Fruit fly (Drosophila melanogaster) whole organism, embryonic: ENCODE results near the gene Xport-B.

Experiments used
- Ada2b ChIP-seq: fragments of 200-800 bp; sonication (Bioruptor generic); IDR thresholded peaks from 2 replicates; pipeline ENCODE4 v1.3.6; 2022; ENCODE audit warnings: missing biosample characterization, missing genetic modification characterization
- CG10431 ChIP-seq: fragments of 200-800 bp; sonication (Bioruptor generic); optimal IDR thresholded peaks from 3 replicates; lab custom pipeline; 2018; ENCODE audit warnings: missing biosample characterization, mild to moderate bottlenecking, missing genetic modification characterization
- CG10959 ChIP-seq: fragments of 200-800 bp; sonication (Bioruptor generic); IDR thresholded peaks from 2 replicates; pipeline ENCODE4 v1.3.6; 2022; ENCODE audit warnings: missing biosample characterization, missing genetic modification characterization
- CG11247 ChIP-seq: fragments of 200-800 bp; sonication (Bioruptor generic); IDR thresholded peaks from 2 replicates; pipeline ENCODE4 v1.3.6; 2022; ENCODE audit warnings: missing biosample characterization, missing genetic modification characterization
- CG11504 ChIP-seq: fragments of 200-800 bp; sonication (Bioruptor generic); optimal IDR thresholded peaks from 3 replicates; lab custom pipeline; 2019; ENCODE audit warnings: missing biosample characterization, mild to moderate bottlenecking, missing genetic modification characterization, moderate library complexity
- CG12104 ChIP-seq: fragments of 200-800 bp; sonication (Bioruptor generic); optimal IDR thresholded peaks from 3 replicates; lab custom pipeline; 2016; ENCODE audit warnings: missing biosample characterization, missing genetic modification characterization
- CG14860 ChIP-seq: fragments of 200-800 bp; sonication (Bioruptor generic); IDR thresholded peaks from 3 replicates; pipeline ENCODE4 v1.3.6; 2022; ENCODE audit warnings: missing biosample characterization, missing genetic modification characterization; ENCODE audit not compliant: partially characterized antibody
- CG16863 ChIP-seq: fragments of 200-800 bp; sonication (Bioruptor generic); optimal IDR thresholded peaks from 3 replicates; lab custom pipeline; 2016; ENCODE audit warnings: missing biosample characterization, missing genetic modification characterization
- CG17359 ChIP-seq: fragments of 200-800 bp; sonication (Bioruptor generic); optimal IDR thresholded peaks from 3 replicates; lab custom pipeline; 2018; ENCODE audit warnings: missing biosample characterization, mild to moderate bottlenecking, missing genetic modification characterization, moderate library complexity
- CG1832 ChIP-seq: fragments of 200-800 bp; sonication (Bioruptor generic); optimal IDR thresholded peaks from 2 replicates; lab custom pipeline; 2017; ENCODE audit warnings: missing biosample characterization, mild to moderate bottlenecking, missing genetic modification characterization, inconsistent platforms
- CG18599 ChIP-seq: fragments of 200-800 bp; sonication (Bioruptor generic); optimal IDR thresholded peaks from 3 replicates; lab custom pipeline; 2017; ENCODE audit warnings: missing biosample characterization, missing genetic modification characterization, mild to moderate bottlenecking, moderate library complexity, missing genetic modification reagents
- CG18619 ChIP-seq: fragments of 200-800 bp; sonication (Bioruptor generic); optimal IDR thresholded peaks from 3 replicates; lab custom pipeline; 2017; ENCODE audit warnings: missing biosample characterization, mild to moderate bottlenecking, missing genetic modification characterization
- CG2712 ChIP-seq: fragments of 200-800 bp; optimal IDR thresholded peaks from 3 replicates; lab custom pipeline; 2019; ENCODE audit warnings: missing biosample characterization, mild to moderate bottlenecking, missing genetic modification characterization, moderate library complexity
- CG34224 ChIP-seq: fragments of 200-800 bp; sonication (Bioruptor generic); IDR thresholded peaks from 3 replicates; pipeline ENCODE4 v1.3.6; 2022; ENCODE audit warnings: missing biosample characterization, missing genetic modification characterization; ENCODE audit not compliant: partially characterized antibody
- CG4404 ChIP-seq: fragments of 200-800 bp; sonication (Bioruptor generic); IDR thresholded peaks from 2 replicates; pipeline ENCODE4 v1.3.6; 2022; ENCODE audit warnings: missing biosample characterization, missing genetic modification characterization
- CG4424 ChIP-seq: fragments of 200-800 bp; sonication (Bioruptor generic); optimal IDR thresholded peaks from 3 replicates; lab custom pipeline; 2016; ENCODE audit warnings: missing biosample characterization, missing genetic modification characterization
- CG9727 ChIP-seq: fragments of 200-800 bp; sonication (Bioruptor generic); optimal IDR thresholded peaks from 3 replicates; lab custom pipeline; 2017; ENCODE audit warnings: missing biosample characterization, mild to moderate bottlenecking, missing genetic modification characterization
- CG9797 ChIP-seq: fragments of 200-800 bp; sonication (Bioruptor generic); optimal IDR thresholded peaks from 3 replicates; lab custom pipeline; 2018; ENCODE audit warnings: missing biosample characterization, mild to moderate bottlenecking, missing genetic modification characterization
- CrebB ChIP-seq: fragments of 200-800 bp; sonication (Bioruptor generic); optimal IDR thresholded peaks from 3 replicates; lab custom pipeline; 2018; ENCODE audit warnings: missing biosample characterization, mild to moderate bottlenecking, missing genetic modification characterization
- D19A ChIP-seq: fragments of 200-800 bp; optimal IDR thresholded peaks from 3 replicates; lab custom pipeline; 2019; ENCODE audit warnings: missing biosample characterization, mild to moderate bottlenecking, missing genetic modification characterization, moderate library complexity
- Dip2 ChIP-seq: fragments of 200-800 bp; sonication (Bioruptor generic); IDR thresholded peaks from 2 replicates; pipeline ENCODE4 v1.3.6; 2022; ENCODE audit warnings: missing biosample characterization, missing genetic modification characterization
- Ets97D ChIP-seq: fragments of 200-800 bp; sonication (Bioruptor generic); optimal IDR thresholded peaks from 3 replicates; lab custom pipeline; 2016; ENCODE audit warnings: missing biosample characterization, missing genetic modification characterization
- Hmx ChIP-seq: fragments of 200-800 bp; sonication (Bioruptor generic); optimal IDR thresholded peaks from 2 replicates; lab custom pipeline; 2016; ENCODE audit warnings: missing biosample characterization, missing genetic modification characterization
- MBD-R2 ChIP-seq: fragments of 200-800 bp; sonication (Bioruptor generic); IDR thresholded peaks from 2 replicates; pipeline ENCODE4 v1.3.6; 2022; ENCODE audit warnings: missing biosample characterization, missing genetic modification characterization
- NC2α ChIP-seq: fragments of 200-800 bp; sonication (Bioruptor generic); optimal IDR thresholded peaks from 2 replicates; lab custom pipeline; 2016; ENCODE audit warnings: missing biosample characterization, missing genetic modification characterization
- Neu2 ChIP-seq: fragments of 200-800 bp; sonication (Bioruptor generic); optimal IDR thresholded peaks from 3 replicates; lab custom pipeline; 2016; ENCODE audit warnings: missing biosample characterization, missing genetic modification characterization, borderline replicate concordance
- Nf-YA ChIP-seq: fragments of 200-800 bp; sonication (Bioruptor generic); IDR thresholded peaks from 2 replicates; pipeline ENCODE4 v1.3.6; 2022; ENCODE audit warnings: missing biosample characterization, missing genetic modification characterization
- Pdp1 ChIP-seq, 2 experiments: fragments of 200-800 bp; sonication (Bioruptor generic); optimal IDR thresholded peaks; 3 replicates each; lab custom pipeline; 2016; ENCODE audit warnings: missing biosample characterization in 2 of 2, missing genetic modification characterization in 2 of 2, mild to moderate bottlenecking in 1 of 2, moderate library complexity in 1 of 2
- Ptx1 ChIP-seq: fragments of 200-800 bp; sonication (Bioruptor generic); IDR thresholded peaks from 2 replicates; pipeline ENCODE4 v1.3.6; 2022; ENCODE audit warnings: missing biosample characterization, missing genetic modification characterization
- Stat92E ChIP-seq, 3 experiments: fragments of >200 bp in 2 of 3; fragments of 200-800 bp in 1 of 3; sonication (Bioruptor generic) in 1 of 3; optimal IDR thresholded peaks; 2 replicates each; lab custom pipeline; 2017 to 2019; ENCODE audit warnings: missing biosample characterization in 3 of 3, missing genetic modification characterization in 3 of 3, mild to moderate bottlenecking in 1 of 3, moderate library complexity in 1 of 3
- ash1 ChIP-seq: fragments of 200-800 bp; sonication (Bioruptor generic); optimal IDR thresholded peaks from 2 replicates; lab custom pipeline; 2018; ENCODE audit warnings: missing biosample characterization, mild to moderate bottlenecking, missing genetic modification characterization
- chinmo ChIP-seq: fragments of 200-800 bp; sonication (Bioruptor generic); IDR thresholded peaks from 4 replicates; pipeline ENCODE4 v1.3.6; 2022; ENCODE audit warnings: missing biosample characterization, missing genetic modification characterization; ENCODE audit not compliant: partially characterized antibody
- corto ChIP-seq: fragments of 200-800 bp; sonication (Bioruptor generic); optimal IDR thresholded peaks from 2 replicates; lab custom pipeline; 2016; ENCODE audit warnings: missing biosample characterization, mild to moderate bottlenecking, missing genetic modification characterization, moderate library complexity
- crc ChIP-seq: fragments of 200-800 bp; sonication (Bioruptor generic); optimal IDR thresholded peaks from 2 replicates; lab custom pipeline; 2016; ENCODE audit warnings: missing biosample characterization, missing genetic modification characterization
- disco-r ChIP-seq: fragments of 200-800 bp; sonication (Bioruptor generic); optimal IDR thresholded peaks from 2 replicates; lab custom pipeline; 2016; ENCODE audit warnings: missing biosample characterization, missing genetic modification characterization
- dmrt99B ChIP-seq: fragments of 200-800 bp; sonication (Bioruptor generic); optimal IDR thresholded peaks from 2 replicates; lab custom pipeline; 2018; ENCODE audit warnings: missing biosample characterization, mild to moderate bottlenecking, missing genetic modification characterization, moderate library complexity
- fd64A ChIP-seq: fragments of 200-800 bp; sonication (Bioruptor generic); optimal IDR thresholded peaks from 3 replicates; lab custom pipeline; 2018; ENCODE audit warnings: missing biosample characterization, mild to moderate bottlenecking, missing genetic modification characterization
- her ChIP-seq: fragments of 200-800 bp; sonication (Bioruptor generic); optimal IDR thresholded peaks from 2 replicates; lab custom pipeline; 2016; ENCODE audit warnings: missing biosample characterization, missing genetic modification characterization
- ind ChIP-seq: fragments of 200-800 bp; sonication (Bioruptor generic); optimal IDR thresholded peaks from 3 replicates; lab custom pipeline; 2016; ENCODE audit warnings: missing biosample characterization, missing genetic modification characterization
- lbe ChIP-seq: fragments of 200-800 bp; sonication (Bioruptor generic); optimal IDR thresholded peaks from 2 replicates; lab custom pipeline; 2016; ENCODE audit warnings: missing biosample characterization, mild to moderate bottlenecking, missing genetic modification characterization
- mam ChIP-seq: fragments of 200-800 bp; sonication (Bioruptor generic); optimal IDR thresholded peaks from 3 replicates; lab custom pipeline; 2016; ENCODE audit warnings: missing biosample characterization, missing genetic modification characterization
- org-1 ChIP-seq: fragments of 200-800 bp; sonication (Bioruptor generic); optimal IDR thresholded peaks from 2 replicates; lab custom pipeline; 2017; ENCODE audit warnings: missing biosample characterization, missing genetic modification characterization
- pros ChIP-seq: fragments of 200-800 bp; sonication (Bioruptor generic); optimal IDR thresholded peaks from 3 replicates; lab custom pipeline; 2019; ENCODE audit warnings: missing biosample characterization, mild to moderate bottlenecking, missing genetic modification characterization, moderate library complexity
- pum ChIP-seq: fragments of 200-800 bp; sonication (Bioruptor generic); optimal IDR thresholded peaks from 2 replicates; lab custom pipeline; 2016; ENCODE audit warnings: missing biosample characterization, missing genetic modification characterization
- rib ChIP-seq: fragments of 200-800 bp; sonication (Bioruptor generic); IDR thresholded peaks from 2 replicates; pipeline ENCODE4 v1.3.6; 2022; ENCODE audit warnings: missing biosample characterization, missing genetic modification characterization
- sc ChIP-seq, 3 experiments: fragments of >200 bp in 2 of 3; fragments of 200-800 bp in 1 of 3; sonication (Bioruptor generic) in 1 of 3; optimal IDR thresholded peaks; 2 replicates in 2 of 3; 3 replicates in 1 of 3; lab custom pipeline; 2017; ENCODE audit warnings: mild to moderate bottlenecking in 1 of 3, missing biosample characterization in 1 of 3, missing genetic modification characterization in 1 of 3, missing genetic modification reagents in 1 of 3
- sens ChIP-seq: fragments of 200-800 bp; sonication (Bioruptor generic); peaks from one replicate; lab custom pipeline; 2016; ENCODE audit warnings: missing biosample characterization, missing genetic modification characterization
- sob ChIP-seq: fragments of 200-800 bp; sonication (Bioruptor generic); IDR thresholded peaks from 2 replicates; pipeline ENCODE4 v1.3.6; 2022; ENCODE audit warnings: missing biosample characterization, missing genetic modification characterization
- tap ChIP-seq: fragments of 200-800 bp; optimal IDR thresholded peaks from 3 replicates; lab custom pipeline; 2019; ENCODE audit warnings: missing biosample characterization, mild to moderate bottlenecking, missing genetic modification characterization, moderate library complexity

Gene Xport-B

DNA sequence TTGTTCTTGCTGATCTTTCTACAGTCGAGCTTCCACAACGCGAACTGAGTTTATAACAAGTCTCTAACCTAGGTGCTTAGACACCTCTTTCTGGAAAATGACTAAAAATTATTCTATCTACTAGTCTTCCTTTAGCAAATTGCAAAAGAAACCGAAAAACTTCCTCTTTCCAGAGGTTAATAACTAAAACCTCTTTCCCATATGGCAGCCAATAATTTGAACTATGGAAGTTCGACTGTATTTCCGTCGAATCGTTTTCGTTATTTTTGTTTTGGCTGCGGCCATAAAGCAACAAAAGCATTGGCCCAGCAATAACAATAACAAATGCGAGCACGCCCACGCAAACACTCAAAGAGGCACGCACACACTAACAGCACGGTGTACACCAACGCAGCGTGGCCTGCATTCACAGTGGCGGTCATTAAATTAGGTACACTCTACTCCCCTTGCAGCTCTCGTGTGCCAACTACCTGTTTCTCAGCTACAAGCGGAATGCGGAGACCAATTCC, 34.7 kb downstream of the Xport-B start (continued):
- TF ChIP-seq rib (no peak), Ptx1 (GFP tag; lab: Robert Waterston, UW) (peak; percentile 55), Neu2 (GFP tag; lab: Kevin White, UChicago) (no peak), CG34224 (GFP tag; lab: Robert Waterston, UW) (0 out of 3 replicates have a peak, but pooled peaks have one; percentile 16), crc (no peak), Ets97D (GFP tag; lab: Kevin White, UChicago) (peak; percentile 91), CG11504 (peak; percentile 71), chinmo (peak; percentile 90), CG9727 (peak; percentile 47), CG18599 (GFP tag; lab: Kevin White, UChicago) (peak; percentile 76), CG16863 (peak; percentile 18), D19A (tag; lab: Kevin White, UChicago) (peak; percentile 39), CG4404 (GFP tag; lab: Robert Waterston, UW) (0 out of 2 replicates have a peak, but pooled peaks have one; percentile 16), ash1 (GFP tag; lab: Kevin White, UChicago) (no peak), CG4424 (GFP tag; lab: Kevin White, UChicago) (peak; percentile 21), sob (GFP tag; lab: Robert Waterston, UW) (peak; percentile 58), CG10431 (GFP tag; lab: Kevin White, UChicago) (peak; percentile 60), Hmx (GFP tag; lab: Kevin White, UChicago) (no peak), Nf-YA (0 out of 2 replicates have a peak, but pooled peaks have one; percentile 29), fd64A (GFP tag; lab: Kevin White, UChicago) (peak; percentile 53), CG1832 (GFP tag; lab: Kevin White, UChicago) (no peak), pum (peak; percentile 24), CG11247 (GFP tag; lab: Robert Waterston, UW) (0 out of 2 replicates have a peak, but pooled peaks have one; percentile 50), corto (GFP tag; lab: Kevin White, UChicago) (peak; percentile 51), Ada2b (peak; percentile 27; the same call in 1 of the 2 replicates), mam (peak; percentile 48), sens (GFP tag; lab: Kevin White, UChicago) (peak; percentile 79), CG10959 (GFP tag; lab: Robert Waterston, UW) (no peak), CG17359 (tag; lab: Kevin White, UChicago) (peak; percentile 59), tap (tag; lab: Kevin White, UChicago) (peak; percentile 56), ind (peak; percentile 41), sc (optimal IDR thresholded peaks at IDR 0.05; lab: Kevin White, UChicago) (no peak), sc (GFP tag; optimal IDR thresholded peaks at IDR 0.05; lab: Kevin White, UChicago) (no peak), CrebB (tag; lab: Kevin White, UChicago) (no peak), Pdp1 (GFP tag; optimal IDR thresholded peaks at IDR 0.05; lab: Kevin White, UChicago) (peak in 1 of 2 experiments; percentile 35), disco-r (GFP tag; lab: Kevin White, UChicago) (peak; percentile 12), CG18619 (peak; percentile 57), MBD-R2 (GFP tag; lab: Robert Waterston, UW) (no peak; the same call in 1 of the 2 replicates), pros (GFP tag; lab: Kevin White, UChicago) (no peak), CG2712 (tag; lab: Kevin White, UChicago) (peak; percentile 60), CG14860 (GFP tag; lab: Robert Waterston, UW) (no peak), her (GFP tag; lab: Kevin White, UChicago) (peak; percentile 8), NC2α (GFP tag; lab: Kevin White, UChicago) (no peak), CG12104 (GFP tag; lab: Kevin White, UChicago) (peak; percentile 36), CG9797 (GFP tag; lab: Kevin White, UChicago) (no peak), lbe (GFP tag; lab: Kevin White, UChicago) (peak; percentile 47), org-1 (GFP tag; lab: Kevin White, UChicago) (peak; percentile 11), dmrt99B (tag; lab: Kevin White, UChicago) (peak; percentile 74), Dip2 (GFP tag; lab: Robert Waterston, UW) (no peak), Stat92E (GFP tag; optimal IDR thresholded peaks at IDR 0.05; lab: Kevin White, UChicago) (peak in 1 of 3 experiments; percentile 57)
